Fruit fly (Drosophila melanogaster): ENCODE measurements around the gene dbe.

dbe gene

DNA sequence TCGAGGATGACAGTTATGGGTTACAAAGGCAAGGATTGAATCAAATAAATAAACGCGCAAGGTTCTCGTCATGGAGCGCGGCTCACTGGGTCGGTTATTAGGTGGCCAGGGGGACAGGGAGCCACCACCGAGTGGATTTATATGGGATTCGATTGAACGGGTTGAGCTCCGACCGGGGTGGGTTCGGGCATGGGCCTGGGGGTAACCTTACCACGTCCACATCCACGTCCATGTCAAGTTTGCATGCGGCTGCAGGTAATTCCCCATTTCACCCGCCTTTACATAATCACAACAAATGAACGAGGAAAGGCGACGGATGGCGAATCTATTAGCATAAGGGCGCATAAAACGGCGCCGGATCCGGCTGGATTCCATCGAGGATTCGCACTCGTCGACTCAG lies 9.8 kb downstream of the dbe start, which contains the start of gene CG13950:
TSS of gene CG13950 (plus strand) at position 301 of the 400 bp plus-strand sequence.
- TF ChIP-seq jim (GFP tag; optimal IDR thresholded peaks at IDR 0.05) (no peak), dsf (GFP tag; optimal IDR thresholded peaks at IDR 0.05; ENCODE audit: borderline replicate concordance) (no peak), woc (GFP tag; optimal IDR thresholded peaks at IDR 0.05) (no peak), GATAd (GFP tag; optimal IDR thresholded peaks at IDR 0.05) (no peak), OdsH (GFP tag; optimal IDR thresholded peaks at IDR 0.05) (no peak), Hr83 (GFP tag; optimal IDR thresholded peaks at IDR 0.05; ENCODE audit: poor library complexity, severe bottlenecking) (no peak), tai (GFP tag; optimal IDR thresholded peaks at IDR 0.05) (no peak), Jra (GFP tag; optimal IDR thresholded peaks at IDR 0.05) (no peak), h (GFP tag; optimal IDR thresholded peaks at IDR 0.05) (no peak), Mio (GFP tag; optimal IDR thresholded peaks at IDR 0.05) (no peak), sv (GFP tag; optimal IDR thresholded peaks at IDR 0.05) (no peak), CG32264 (GFP tag; optimal IDR thresholded peaks at IDR 0.05) (no peak), br (GFP tag; optimal IDR thresholded peaks at IDR 0.05) (no peak), ey (GFP tag; optimal IDR thresholded peaks at IDR 0.05) (no peak), Dfd (GFP tag; optimal IDR thresholded peaks at IDR 0.05) (no peak), dmrt93B (GFP tag; optimal IDR thresholded peaks at IDR 0.05) (no peak), psq (GFP tag; optimal IDR thresholded peaks at IDR 0.05) (no peak)

DNA sequence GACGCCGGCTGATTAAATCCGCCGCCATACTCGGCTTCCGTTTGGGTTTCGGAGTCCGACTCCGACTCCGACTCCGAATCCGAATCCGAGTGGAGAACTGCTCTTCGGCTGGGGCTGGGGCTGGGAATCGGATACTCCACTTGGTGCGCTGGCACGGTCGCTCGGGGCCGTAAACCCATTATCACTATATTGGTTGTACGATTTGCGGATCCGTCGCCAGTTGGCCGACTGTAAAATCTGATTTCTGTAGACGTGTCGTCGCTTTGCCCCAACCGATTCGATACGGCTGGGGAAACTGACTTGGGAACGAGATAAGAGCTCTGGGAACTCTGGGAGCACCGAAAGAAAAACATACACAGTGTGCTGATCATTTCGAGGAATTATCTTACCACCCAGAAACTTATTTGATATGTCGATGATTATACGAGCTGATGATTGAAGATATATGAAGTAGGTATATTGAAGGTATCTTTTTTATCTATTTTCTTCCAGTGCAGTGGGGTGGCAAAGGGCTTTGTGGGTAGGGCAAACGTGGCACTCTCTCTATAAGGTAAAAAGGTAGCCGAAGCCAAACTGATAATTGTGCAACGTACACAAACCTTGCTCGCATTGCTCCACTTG lies 11.7 kb downstream of the dbe start:
- TF ChIP-seq rgr (GFP tag; optimal IDR thresholded peaks at IDR 0.05) (peak; percentile 34), foxo (GFP tag; optimal IDR thresholded peaks at IDR 0.05) (peak in 1 of 2 experiments; percentile 40), Hnf4 (GFP tag; optimal IDR thresholded peaks at IDR 0.05) (peak; percentile 47), sv (GFP tag; optimal IDR thresholded peaks at IDR 0.05) (no peak), Sp1 (GFP tag; optimal IDR thresholded peaks at IDR 0.05) (peak; percentile 23), Abd-B (GFP tag; optimal IDR thresholded peaks at IDR 0.05) (no peak), dmrt93B (GFP tag; optimal IDR thresholded peaks at IDR 0.05) (no peak), sage (GFP tag; optimal IDR thresholded peaks at IDR 0.05) (no peak), CG32264 (GFP tag; optimal IDR thresholded peaks at IDR 0.05) (no peak), CrebA (GFP tag; optimal IDR thresholded peaks at IDR 0.05; ENCODE audit: borderline replicate concordance) (peak; percentile 86), jim (GFP tag; optimal IDR thresholded peaks at IDR 0.05) (no peak), Dfd (GFP tag; optimal IDR thresholded peaks at IDR 0.05) (no peak), dl (GFP tag; optimal IDR thresholded peaks at IDR 0.05; ENCODE audit: insufficient read depth in 1 of 2, partially characterized antibody in 2 of 2) (no peak), br (GFP tag; optimal IDR thresholded peaks at IDR 0.05) (peak; percentile 46), fru (GFP tag; optimal IDR thresholded peaks at IDR 0.05) (peak; percentile 72), OdsH (GFP tag; optimal IDR thresholded peaks at IDR 0.05) (peak; percentile 65), psq (GFP tag; optimal IDR thresholded peaks at IDR 0.05) (peak; percentile 4), Dif (GFP tag; optimal IDR thresholded peaks at IDR 0.05; ENCODE audit: partially characterized antibody) (no peak), brk (GFP tag; optimal IDR thresholded peaks at IDR 0.05) (no peak)

DNA sequence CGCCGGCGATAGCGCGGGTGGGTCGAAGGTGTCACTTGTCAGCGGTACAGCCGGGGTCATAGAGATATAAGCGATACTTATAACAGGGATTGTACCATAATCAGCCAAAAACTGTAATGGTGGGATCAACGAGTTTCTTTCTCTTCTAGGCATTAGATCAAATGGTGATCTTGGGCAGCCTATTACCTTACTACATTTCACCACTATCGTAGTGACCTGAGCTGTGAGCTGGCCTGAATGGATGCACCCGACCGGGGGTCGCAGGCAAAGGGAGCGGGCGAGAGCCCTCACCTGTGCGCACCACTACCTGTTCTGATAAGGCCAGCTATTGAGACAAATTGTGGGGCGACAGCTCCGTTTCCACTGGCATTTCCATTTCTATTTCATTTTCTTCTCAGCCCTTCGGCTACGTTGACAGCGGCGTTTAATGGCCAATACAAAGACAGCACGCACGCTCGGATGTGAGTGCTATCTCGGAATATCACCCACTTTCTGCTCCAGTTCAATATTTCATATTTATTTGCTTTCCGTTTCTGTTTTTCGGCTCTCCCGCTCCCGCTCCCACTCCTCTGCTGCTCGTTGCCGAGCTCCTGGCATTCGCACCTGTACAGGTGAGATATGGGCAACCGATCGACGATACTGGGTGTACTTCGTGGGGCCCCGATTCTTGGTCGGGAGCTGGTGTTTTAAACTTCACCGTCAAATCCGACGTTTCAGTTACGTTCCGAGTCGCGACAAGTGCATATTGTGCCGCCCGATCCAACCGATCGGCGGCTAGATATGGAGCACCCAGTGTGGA lies 12.8 kb downstream of the dbe start:
- TF ChIP-seq h (GFP tag; optimal IDR thresholded peaks at IDR 0.05) = peak; percentile 0
- peak; percentile 22 for TF ChIP-seq sv (GFP tag; optimal IDR thresholded peaks at IDR 0.05)
- TF ChIP-seq Hr83 (GFP tag; optimal IDR thresholded peaks at IDR 0.05; ENCODE audit: poor library complexity, severe bottlenecking) = peak; percentile 65
- peak in 1 of 2 experiments; percentile 52 for TF ChIP-seq foxo (GFP tag; optimal IDR thresholded peaks at IDR 0.05)
- TF ChIP-seq rgr (GFP tag; optimal IDR thresholded peaks at IDR 0.05) = peak; percentile 8
- peak; percentile 12 for TF ChIP-seq sage (GFP tag; optimal IDR thresholded peaks at IDR 0.05)
- TF ChIP-seq fru (GFP tag; optimal IDR thresholded peaks at IDR 0.05) = peak; percentile 43
- peak; percentile 48 for TF ChIP-seq ey (GFP tag; optimal IDR thresholded peaks at IDR 0.05)
- no peak for TF ChIP-seq Mio (GFP tag; optimal IDR thresholded peaks at IDR 0.05)
- TF ChIP-seq woc (GFP tag; optimal IDR thresholded peaks at IDR 0.05) = no peak
- TF ChIP-seq OdsH (GFP tag; optimal IDR thresholded peaks at IDR 0.05) = no peak
- TF ChIP-seq psq (GFP tag; optimal IDR thresholded peaks at IDR 0.05) = peak; percentile 25

DNA sequence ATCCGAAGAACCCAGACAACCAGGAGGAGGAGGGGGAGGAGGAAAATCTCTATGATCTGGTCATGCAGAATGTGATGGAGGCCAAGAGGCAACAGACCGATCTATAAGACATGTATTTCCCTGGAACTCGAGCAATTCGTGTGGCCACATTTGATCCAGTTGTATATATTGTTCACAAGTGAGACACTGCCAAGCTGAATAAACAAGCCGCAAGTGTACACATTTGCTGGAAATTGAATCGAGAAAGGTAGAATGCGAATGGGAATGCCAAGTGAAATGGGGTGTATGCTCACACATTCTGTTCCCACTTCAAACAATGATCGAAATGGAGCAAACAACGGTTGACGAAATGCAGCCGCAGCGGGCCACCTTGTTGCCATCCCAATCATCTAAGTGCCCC lies 13.7 kb downstream of the dbe start:
- no peak for TF ChIP-seq Rel (GFP tag; optimal IDR thresholded peaks at IDR 0.05)
- TF ChIP-seq Rel (tag; optimal IDR thresholded peaks at IDR 0.05) = no peak
- TF ChIP-seq psq (GFP tag; optimal IDR thresholded peaks at IDR 0.05) = peak; percentile 18
- TF ChIP-seq N (GFP tag; optimal IDR thresholded peaks at IDR 0.05) = no peak
- TF ChIP-seq pan (optimal IDR thresholded peaks at IDR 0.05) = no peak
- peak; percentile 51 for TF ChIP-seq fru (GFP tag; optimal IDR thresholded peaks at IDR 0.05)
- TF ChIP-seq Sp1 (GFP tag; optimal IDR thresholded peaks at IDR 0.05) = peak; percentile 39
- no peak for TF ChIP-seq Dif (GFP tag; optimal IDR thresholded peaks at IDR 0.05; ENCODE audit: partially characterized antibody)
- no peak for TF ChIP-seq sv (GFP tag; optimal IDR thresholded peaks at IDR 0.05)
- TF ChIP-seq CrebA (GFP tag; optimal IDR thresholded peaks at IDR 0.05; ENCODE audit: borderline replicate concordance) = no peak
- TF ChIP-seq Hr83 (GFP tag; optimal IDR thresholded peaks at IDR 0.05; ENCODE audit: poor library complexity, severe bottlenecking) = peak; percentile 99
- peak; percentile 67 for TF ChIP-seq Hnf4 (GFP tag; optimal IDR thresholded peaks at IDR 0.05)
- TF ChIP-seq dmrt93B (GFP tag; optimal IDR thresholded peaks at IDR 0.05) = no peak
- peak; percentile 65 for TF ChIP-seq Jra (GFP tag; optimal IDR thresholded peaks at IDR 0.05)
- no peak for TF ChIP-seq Mio (GFP tag; optimal IDR thresholded peaks at IDR 0.05)
- TF ChIP-seq lola (GFP tag; optimal IDR thresholded peaks at IDR 0.05) = no peak
- TF ChIP-seq Hr78 (GFP tag; optimal IDR thresholded peaks at IDR 0.05) = no peak
- peak in 1 of 2 experiments; percentile 42 for TF ChIP-seq foxo (GFP tag; optimal IDR thresholded peaks at IDR 0.05)
- TF ChIP-seq Myc (optimal IDR thresholded peaks at IDR 0.05) = no peak
- peak; percentile 76 for TF ChIP-seq OdsH (GFP tag; optimal IDR thresholded peaks at IDR 0.05)
- no peak for TF ChIP-seq GATAd (GFP tag; optimal IDR thresholded peaks at IDR 0.05)
- peak; percentile 80 for TF ChIP-seq rgr (GFP tag; optimal IDR thresholded peaks at IDR 0.05)
- no peak for TF ChIP-seq dsf (GFP tag; optimal IDR thresholded peaks at IDR 0.05; ENCODE audit: borderline replicate concordance)
- TF ChIP-seq dl (GFP tag; optimal IDR thresholded peaks at IDR 0.05; ENCODE audit: insufficient read depth in 1 of 2, partially characterized antibody in 2 of 2) = no peak
- TF ChIP-seq h (GFP tag; optimal IDR thresholded peaks at IDR 0.05) = peak; percentile 86
- TF ChIP-seq CG9705 (GFP tag; optimal IDR thresholded peaks at IDR 0.05) = peak; percentile 7
- no peak for TF ChIP-seq usp (GFP tag; optimal IDR thresholded peaks at IDR 0.05)

Measured in whole organism, wandering third instar larva.